Worm (Caenorhabditis elegans): Measurements from ENCODE around the gene grl-20.

grl-20 gene

ce11 chrIV:2136607-2137006 lies 7.9 kb upstream of the grl-20 start, which contains the start of gene test-1:
Gene test-1 (plus strand): TSS chrIV:2136951.
- TF ChIP-seq F16B12.6 (tag; optimal IDR thresholded peaks at IDR 0.05) = no peak
- no peak for TF ChIP-seq zip-4 (GFP tag; optimal IDR thresholded peaks at IDR 0.05)
- TF ChIP-seq nhr-85 (tag) = peak; percentile 9
- TF ChIP-seq rnt-1 (tag; optimal IDR thresholded peaks at IDR 0.05) = peak; percentile 19

- no peak for TF ChIP-seq unc-62 (GFP tag; optimal IDR thresholded peaks at IDR 0.05)
- TF ChIP-seq ceh-8 (GFP tag; optimal IDR thresholded peaks at IDR 0.05) = no peak
- no peak for TF ChIP-seq nhr-28 (tag; optimal IDR thresholded peaks at IDR 0.05)
- TF ChIP-seq ets-5 (GFP tag; IDR thresholded peaks at IDR 0.05) = no peak
- TF ChIP-seq Y116A8C.19 (tag; optimal IDR thresholded peaks at IDR 0.05; ENCODE audit: borderline replicate concordance) = no peak
- no peak for TF ChIP-seq nhr-85 (tag)
- TF ChIP-seq ceh-82 (tag; optimal IDR thresholded peaks at IDR 0.05) = no peak
- no peak for TF ChIP-seq ama-1 (optimal IDR thresholded peaks at IDR 0.05)
- no peak for TF ChIP-seq zag-1 (tag; optimal IDR thresholded peaks at IDR 0.05)
Observed at ce11 chrIV:2133431-2133940, 4.8 kb upstream of the grl-20 start, which contains the start of gene C23H5.12. Gene C23H5.12 (plus strand): TSS chrIV:2133481.

ce11 chrIV:2130714-2131113 lies 2.1 kb upstream of the grl-20 start, which contains the start of gene prmt-6:
Gene prmt-6 (plus strand): TSS chrIV:2130965.
- no peak for TF ChIP-seq unc-30 (tag; optimal IDR thresholded peaks at IDR 0.05)
- no peak for TF ChIP-seq pag-3 (tag; optimal IDR thresholded peaks at IDR 0.05; ENCODE audit: borderline replicate concordance, insufficient read depth)
- peak; percentile 28 for TF ChIP-seq blmp-1 (tag; optimal IDR thresholded peaks at IDR 0.05)
- peak; percentile 72 for TF ChIP-seq elt-2 (tag; optimal IDR thresholded peaks at IDR 0.05)
- no peak for TF ChIP-seq lsy-2 (tag; optimal IDR thresholded peaks at IDR 0.05)
- no peak for TF ChIP-seq efl-3 (GFP tag; optimal IDR thresholded peaks at IDR 0.05)
- no peak for TF ChIP-seq unc-98 (GFP tag; IDR thresholded peaks at IDR 0.05)
- no peak for TF ChIP-seq zag-1 (tag; optimal IDR thresholded peaks at IDR 0.05)
- no peak for TF ChIP-seq mep-1 (tag; optimal IDR thresholded peaks at IDR 0.05)
- peak in 3 of 6 experiments; percentile 14 to 84 (median 36) for TF ChIP-seq elt-3 (tag; optimal IDR thresholded peaks at IDR 0.05)

ce11 chrIV:2127375-2127774 lies 1.3 kb downstream of the grl-20 start:
- no peak for TF ChIP-seq mef-2 (tag; optimal IDR thresholded peaks at IDR 0.05)
- no peak for TF ChIP-seq pag-3 (tag; optimal IDR thresholded peaks at IDR 0.05; ENCODE audit: borderline replicate concordance, insufficient read depth)
- TF ChIP-seq skn-1 (tag; optimal IDR thresholded peaks at IDR 0.05) = no peak
- TF ChIP-seq nhr-77 (tag; optimal IDR thresholded peaks at IDR 0.05) = no peak
- no peak for TF ChIP-seq efl-1 (optimal IDR thresholded peaks at IDR 0.05)
- TF ChIP-seq efl-1 (GFP tag; optimal IDR thresholded peaks at IDR 0.05 in 1 of 2) = peak in 1 of 2 experiments; percentile 35
- no peak for TF ChIP-seq elt-2 (tag; optimal IDR thresholded peaks at IDR 0.05)
- TF ChIP-seq egl-27 (tag; optimal IDR thresholded peaks at IDR 0.05) = no peak
- peak; percentile 42 for TF ChIP-seq ceh-8 (GFP tag; optimal IDR thresholded peaks at IDR 0.05)
- TF ChIP-seq swsn-7 (tag; optimal IDR thresholded peaks at IDR 0.05) = no peak
- TF ChIP-seq alr-1 (tag; optimal IDR thresholded peaks at IDR 0.05; ENCODE audit: borderline replicate concordance) = no peak
- no peak for TF ChIP-seq rnt-1 (tag; optimal IDR thresholded peaks at IDR 0.05)
- no peak for TF ChIP-seq dsc-1 (tag; optimal IDR thresholded peaks at IDR 0.05)
- TF ChIP-seq nhr-19 (GFP tag; conservative IDR thresholded peaks at IDR 0.05) = no peak
- no peak for TF ChIP-seq unc-130 (tag; optimal IDR thresholded peaks at IDR 0.05)
- no peak for TF ChIP-seq pax-3 (tag; optimal IDR thresholded peaks at IDR 0.05)
- no peak for TF ChIP-seq C16A3.4 (tag; optimal IDR thresholded peaks at IDR 0.05)

ce11 chrIV:2122488-2122887 lies 6.2 kb downstream of the grl-20 start, which contains the start of gene glb-7:
Gene glb-7 (plus strand): TSS chrIV:2122788.
- TF ChIP-seq jun-1 (tag; optimal IDR thresholded peaks at IDR 0.05) = no peak
- TF ChIP-seq blmp-1 (tag; optimal IDR thresholded peaks at IDR 0.05) = no peak
- TF ChIP-seq aly-2 (tag; optimal IDR thresholded peaks at IDR 0.05) = no peak
- no peak for TF ChIP-seq tlp-1 (tag; optimal IDR thresholded peaks at IDR 0.05)
- TF ChIP-seq snu-23 (GFP tag; optimal IDR thresholded peaks at IDR 0.05) = no peak
- no peak for TF ChIP-seq efl-3 (GFP tag; optimal IDR thresholded peaks at IDR 0.05)
- TF ChIP-seq lir-3 (tag; optimal IDR thresholded peaks at IDR 0.05; ENCODE audit: poor library complexity) = no peak
- TF ChIP-seq unc-86 (tag; optimal IDR thresholded peaks at IDR 0.05) = no peak
- TF ChIP-seq elt-2 (tag; optimal IDR thresholded peaks at IDR 0.05) = no peak
- TF ChIP-seq ceh-88 (GFP tag; IDR thresholded peaks at IDR 0.05) = no peak
- TF ChIP-seq aha-1 (tag; optimal IDR thresholded peaks at IDR 0.05) = no peak
- TF ChIP-seq snpc-4 (tag; optimal IDR thresholded peaks at IDR 0.05) = no peak
- TF ChIP-seq lsy-2 (tag; optimal IDR thresholded peaks at IDR 0.05) = no peak
- TF ChIP-seq C16A3.4 (tag; optimal IDR thresholded peaks at IDR 0.05) = no peak
